Worm (Caenorhabditis elegans) whole organism, L1 larva: ENCODE measurements around the gene cal-2.

ENCODE experiments used
- C16A3.4 ChIP-seq: fragments of 150-350 bp; optimal IDR thresholded peaks from 2 replicates; lab custom pipeline; 2014; ENCODE audit warnings: missing biosample characterization, missing genetic modification characterization
- F16B12.6 ChIP-seq: fragments of 150-350 bp; optimal IDR thresholded peaks from 2 replicates; lab custom pipeline; 2014; ENCODE audit warnings: missing biosample characterization, missing genetic modification characterization
- aha-1 ChIP-seq: fragments of 150-350 bp; optimal IDR thresholded peaks from 2 replicates; lab custom pipeline; 2014; ENCODE audit warnings: missing biosample characterization, missing genetic modification characterization
- alr-1 ChIP-seq: fragments of 200-800 bp; sonication (Bioruptor generic); optimal IDR thresholded peaks from 2 replicates; lab custom pipeline; 2018; ENCODE audit warnings: borderline replicate concordance, mild to moderate bottlenecking, missing genetic modification characterization, missing compliant biosample characterization
- ceh-8 ChIP-seq: fragments of 200-800 bp; sonication (Bioruptor generic); optimal IDR thresholded peaks from 2 replicates; lab custom pipeline; 2018; ENCODE audit warnings: mild to moderate bottlenecking, missing genetic modification characterization, moderate library complexity, missing compliant biosample characterization
- ces-1 ChIP-seq: fragments of 150-350 bp; optimal IDR thresholded peaks from 2 replicates; lab custom pipeline; 2014; ENCODE audit warnings: missing biosample characterization, missing genetic modification reagents, missing genetic modification characterization
- dsc-1 ChIP-seq: sonication (generic microtip); optimal IDR thresholded peaks from 2 replicates; lab custom pipeline; 2016; ENCODE audit warnings: mild to moderate bottlenecking, missing genetic modification characterization, missing compliant biosample characterization
- egl-13 ChIP-seq: sonication (generic microtip); optimal IDR thresholded peaks from 2 replicates; lab custom pipeline; 2016; ENCODE audit warnings: missing genotype, missing genetic modification reagents, missing genetic modification characterization, missing compliant biosample characterization
- elt-2 ChIP-seq: sonication (generic microtip); optimal IDR thresholded peaks from 2 replicates; lab custom pipeline; 2016; ENCODE audit warnings: missing genetic modification characterization, mild to moderate bottlenecking, inconsistent platforms, missing compliant biosample characterization, missing genetic modification reagents
- elt-3 ChIP-seq, 6 experiments: fragments of 150-350 bp in 1 of 6; sonication (generic microtip); optimal IDR thresholded peaks; 2 replicates each; lab custom pipeline; 2017 to 2018; ENCODE audit warnings: missing biosample characterization in 6 of 6, missing genetic modification characterization in 6 of 6, inconsistent platforms in 1 of 6
- ets-5 ChIP-seq: fragments of 200-800 bp; sonication (Bioruptor generic); IDR thresholded peaks from 2 replicates; pipeline ENCODE4 v1.3.6; 2022; ENCODE audit warnings: missing genetic modification characterization, missing compliant biosample characterization
- fkh-10 ChIP-seq: sonication (generic microtip); optimal IDR thresholded peaks from 2 replicates; lab custom pipeline; 2017; ENCODE audit warnings: missing biosample characterization, missing genetic modification reagents, missing genetic modification characterization
- fkh-8 ChIP-seq: sonication (generic microtip); optimal IDR thresholded peaks from 2 replicates; lab custom pipeline; 2016; ENCODE audit warnings: mild to moderate bottlenecking, missing genetic modification characterization, missing compliant biosample characterization
- fos-1 ChIP-seq: fragments of 150-350 bp; optimal IDR thresholded peaks from 2 replicates; lab custom pipeline; 2014; ENCODE audit warnings: missing biosample characterization, missing genetic modification characterization
- hlh-4 ChIP-seq: sonication (generic microtip); optimal IDR thresholded peaks from 2 replicates; lab custom pipeline; 2016; ENCODE audit warnings: mild to moderate bottlenecking, missing genetic modification characterization, missing compliant biosample characterization
- hpl-2 ChIP-seq: fragments of 150-350 bp; optimal IDR thresholded peaks from 2 replicates; lab custom pipeline; 2014; ENCODE audit warnings: missing biosample characterization, missing genetic modification reagents, missing genetic modification characterization
- lin-13 ChIP-seq: fragments of 150-350 bp; optimal IDR thresholded peaks from 2 replicates; lab custom pipeline; 2014; ENCODE audit warnings: missing biosample characterization, missing genetic modification reagents, missing genetic modification characterization
- lin-14 ChIP-seq: fragments of 200-800 bp; sonication (Bioruptor generic); optimal IDR thresholded peaks from 2 replicates; lab custom pipeline; 2018; ENCODE audit warnings: mild to moderate bottlenecking, missing genetic modification characterization, moderate library complexity, missing compliant biosample characterization
- lin-15B ChIP-seq: fragments of 150-350 bp; sonication (generic microtip); optimal IDR thresholded peaks from 3 replicates; lab custom pipeline; 2014; ENCODE audit warnings: missing biosample characterization, missing genetic modification characterization
- lin-35 ChIP-seq, 2 experiments: fragments of 150-350 bp; optimal IDR thresholded peaks; 2 replicates each; lab custom pipeline; 2014; ENCODE audit warnings: missing biosample characterization in 2 of 2, missing genetic modification characterization in 2 of 2, missing genetic modification reagents in 2 of 2
- lir-3 ChIP-seq: sonication (generic microtip); optimal IDR thresholded peaks from 2 replicates; lab custom pipeline; 2016; ENCODE audit warnings: mild to moderate bottlenecking, missing genetic modification characterization, moderate library complexity, missing compliant biosample characterization; ENCODE audit not compliant: poor library complexity
- mab-9 ChIP-seq: fragments of 200-800 bp; sonication (Bioruptor generic); IDR thresholded peaks from 2 replicates; pipeline ENCODE4 v1.3.6; 2022; ENCODE audit warnings: missing genetic modification reagents, missing genetic modification characterization, missing compliant biosample characterization
- mef-2 ChIP-seq: fragments of 150-350 bp; optimal IDR thresholded peaks from 2 replicates; lab custom pipeline; 2014; ENCODE audit warnings: missing biosample characterization, missing genetic modification characterization
- mep-1 ChIP-seq: fragments of 150-350 bp; optimal IDR thresholded peaks from 2 replicates; lab custom pipeline; 2014; ENCODE audit warnings: missing biosample characterization, missing genetic modification characterization
- nhr-47 ChIP-seq: sonication (generic microtip); optimal IDR thresholded peaks from 2 replicates; lab custom pipeline; 2016; ENCODE audit warnings: mild to moderate bottlenecking, missing genetic modification characterization, moderate library complexity, missing compliant biosample characterization
- nhr-71 ChIP-seq: sonication (generic microtip); optimal IDR thresholded peaks from 2 replicates; lab custom pipeline; 2016; ENCODE audit warnings: mild to moderate bottlenecking, missing genetic modification characterization, moderate library complexity, missing compliant biosample characterization
- nhr-77 ChIP-seq: fragments of 150-350 bp; optimal IDR thresholded peaks from 2 replicates; lab custom pipeline; 2014; ENCODE audit warnings: missing biosample characterization, missing genetic modification characterization
- nhr-85 ChIP-seq: sonication (generic microtip); peaks from one replicate; lab custom pipeline; 2016; ENCODE audit warnings: missing genetic modification characterization, inconsistent platforms, missing compliant biosample characterization
- pqm-1 ChIP-seq: sonication (generic microtip); optimal IDR thresholded peaks from 3 replicates; lab custom pipeline; 2017; ENCODE audit warnings: missing biosample characterization, missing genetic modification characterization
- skn-1 ChIP-seq: fragments of 150-350 bp; optimal IDR thresholded peaks from 2 replicates; lab custom pipeline; 2014; ENCODE audit warnings: missing biosample characterization, missing genetic modification characterization
- sox-4 ChIP-seq: sonication (generic microtip); optimal IDR thresholded peaks from 2 replicates; lab custom pipeline; 2016; ENCODE audit warnings: missing genetic modification characterization, missing compliant biosample characterization
- unc-130 ChIP-seq: fragments of 150-350 bp; optimal IDR thresholded peaks from 2 replicates; lab custom pipeline; 2017; ENCODE audit warnings: missing biosample characterization, missing genetic modification characterization, inconsistent platforms
- unc-86 ChIP-seq: sonication (generic microtip); optimal IDR thresholded peaks from 2 replicates; lab custom pipeline; 2016; ENCODE audit warnings: missing genetic modification characterization, missing compliant biosample characterization
- vab-15 ChIP-seq: sonication (generic microtip); optimal IDR thresholded peaks from 2 replicates; lab custom pipeline; 2017; ENCODE audit warnings: missing genotype, mild to moderate bottlenecking, missing genetic modification characterization, missing compliant biosample characterization
- xbp-1 ChIP-seq: sonication (generic microtip); optimal IDR thresholded peaks from 2 replicates; lab custom pipeline; 2016; ENCODE audit warnings: missing genetic modification characterization, missing compliant biosample characterization

cal-2 gene

DNA sequence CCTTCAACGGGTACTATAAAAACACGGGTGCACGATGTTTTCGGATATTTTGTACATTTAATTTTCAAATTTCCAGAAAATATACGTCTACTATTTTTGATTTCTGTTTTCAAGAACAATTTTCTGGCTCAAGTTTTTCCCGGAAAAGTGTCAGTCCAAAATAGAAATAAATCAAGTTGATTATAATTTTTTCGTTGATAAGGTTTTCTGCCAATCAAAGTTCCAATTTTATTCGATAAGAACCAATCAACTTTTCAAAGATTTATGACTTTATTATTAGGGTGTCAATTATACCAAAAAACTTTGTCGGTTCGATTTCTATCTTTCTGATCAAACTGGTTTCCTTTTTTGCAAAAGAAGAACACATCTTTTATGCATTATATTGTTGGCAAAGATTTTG, 45.9 kb upstream of the cal-2 start:
- TF ChIP-seq lin-14 (peak; percentile 37), fkh-8 (tag; lab: Kevin White, UChicago) (peak; percentile 6), elt-2 (peak; percentile 10), hpl-2 (no peak)

DNA sequence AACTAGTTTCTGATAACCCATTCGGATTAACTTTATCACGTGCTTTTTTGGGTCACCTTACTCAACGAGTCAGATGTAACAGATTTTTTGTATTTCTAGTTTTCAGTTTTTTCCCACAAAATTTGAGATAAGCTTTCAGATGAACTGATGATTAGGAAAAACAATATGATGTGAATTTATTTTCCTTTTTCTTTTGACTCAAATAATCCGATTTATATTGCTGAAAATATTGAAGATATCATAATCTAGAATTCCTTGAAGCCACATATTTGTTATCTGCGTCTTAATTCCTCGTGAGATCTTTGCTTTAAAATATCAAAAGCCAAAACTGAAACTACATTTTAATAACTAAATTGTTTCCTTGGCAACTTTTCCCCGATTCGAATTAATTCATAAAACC, 43.9 kb upstream of the cal-2 start:
- TF ChIP-seq ets-5 (GFP tag; lab: Robert Waterston, UW) (no peak), C16A3.4 (no peak), nhr-85 (tag; lab: Kevin White, UChicago) (no peak), fkh-8 (tag; lab: Kevin White, UChicago) (peak; percentile 53), mef-2 (tag; lab: Kevin White, UChicago) (no peak), nhr-47 (tag; lab: Kevin White, UChicago) (peak; percentile 40), nhr-77 (tag; lab: Kevin White, UChicago) (no peak), dsc-1 (peak; percentile 82), ces-1 (GFP tag; lab: Kevin White, UChicago) (no peak), hpl-2 (no peak), mab-9 (no peak), nhr-71 (peak; percentile 36), sox-4 (tag; lab: Kevin White, UChicago) (peak; percentile 29)

DNA sequence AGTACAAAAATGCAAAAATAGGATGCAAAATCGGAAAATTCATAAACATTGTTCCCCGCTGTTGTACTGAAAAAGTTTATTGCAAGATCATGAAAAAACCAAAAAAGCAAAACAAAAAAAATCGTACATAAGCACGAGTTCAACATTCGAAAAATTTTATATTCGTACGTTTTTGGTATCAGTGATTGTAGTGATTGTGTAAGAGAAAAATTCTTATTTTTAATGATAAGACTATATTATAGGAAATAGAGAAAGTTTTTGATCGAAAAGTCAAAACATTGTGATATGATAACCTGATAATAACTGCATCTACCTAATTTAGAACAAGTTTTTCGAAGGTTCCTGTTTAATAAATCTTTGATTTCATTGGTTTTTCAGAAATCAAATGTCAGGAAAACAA, 43.2 kb upstream of the cal-2 start:
- TF ChIP-seq elt-2 (peak; percentile 1), elt-3 (tag; optimal IDR thresholded peaks at IDR 0.05; lab: Kevin White, UChicago) (peak in 1 of 6 experiments; percentile 28), xbp-1 (no peak)

DNA sequence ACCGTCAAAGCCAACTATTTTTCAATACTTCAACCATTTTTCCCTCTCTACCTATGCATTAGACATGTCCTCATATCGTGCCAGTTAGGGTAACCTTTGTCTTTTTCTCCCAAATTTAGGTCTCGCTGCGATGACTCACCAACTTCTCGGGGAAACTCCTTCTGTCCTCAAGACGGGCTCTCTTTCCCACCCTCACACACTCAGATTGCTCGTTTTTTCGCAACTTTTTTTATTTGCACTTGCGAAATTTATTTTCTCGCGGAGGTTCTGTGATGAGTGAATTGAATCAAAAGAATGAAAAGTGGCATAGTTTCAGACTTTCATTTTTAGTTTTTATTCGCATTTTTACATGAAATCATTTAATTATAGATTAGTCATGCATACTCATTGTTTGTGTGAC, 40.2 kb upstream of the cal-2 start:
- TF ChIP-seq alr-1 (tag; lab: Kevin White, UChicago), result no peak
- TF ChIP-seq egl-13 (tag; lab: Kevin White, UChicago), result no peak
- peak; percentile 31 for TF ChIP-seq lin-14
- TF ChIP-seq fos-1 (tag; lab: Kevin White, UChicago), result peak; percentile 48
- TF ChIP-seq hlh-4 (tag; lab: Kevin White, UChicago), result no peak
- no peak for TF ChIP-seq ceh-8
- no peak for TF ChIP-seq mep-1 (tag; lab: Kevin White, UChicago)
- TF ChIP-seq pqm-1, result no peak
- peak; percentile 26 for TF ChIP-seq skn-1 (tag; lab: Kevin White, UChicago)
- no peak for TF ChIP-seq xbp-1
- TF ChIP-seq lir-3 (tag; lab: Kevin White, UChicago), result no peak
- TF ChIP-seq fkh-10 (GFP tag; lab: Kevin White, UChicago), result no peak
- TF ChIP-seq lin-35 (GFP tag; optimal IDR thresholded peaks at IDR 0.05; lab: Kevin White, UChicago), result no peak
- TF ChIP-seq lin-13 (GFP tag; lab: Kevin White, UChicago), result no peak
- no peak for TF ChIP-seq nhr-47 (tag; lab: Kevin White, UChicago)
- TF ChIP-seq vab-15 (tag; lab: Kevin White, UChicago), result no peak
- TF ChIP-seq unc-86 (tag; lab: Kevin White, UChicago), result no peak
- TF ChIP-seq unc-130, result no peak
- no peak for TF ChIP-seq ets-5 (GFP tag; lab: Robert Waterston, UW)
- TF ChIP-seq C16A3.4, result no peak
- TF ChIP-seq sox-4 (tag; lab: Kevin White, UChicago), result no peak
- TF ChIP-seq, all 84 proteins: peak for 3

DNA sequence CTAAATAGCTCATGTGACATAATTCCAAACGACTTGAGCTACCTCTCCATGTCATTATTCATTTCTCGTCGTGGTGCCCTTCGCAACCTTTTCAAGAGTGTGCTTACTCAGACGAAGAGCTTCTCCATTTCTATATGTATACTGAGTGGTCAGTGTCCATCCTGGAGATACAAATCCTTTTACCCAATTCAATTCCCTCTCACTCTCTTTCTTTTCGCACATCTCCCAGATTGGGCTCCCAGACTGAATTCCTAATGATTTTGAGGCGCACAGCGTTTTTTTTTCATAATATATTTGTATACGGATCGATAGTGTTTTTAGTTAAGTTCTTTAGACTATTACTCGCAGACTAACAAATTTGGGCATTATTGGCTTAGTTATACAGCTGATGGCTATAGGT, 39.6 kb upstream of the cal-2 start:
- TF ChIP-seq pqm-1 (no peak), aha-1 (tag; lab: Kevin White, UChicago) (no peak), F16B12.6 (tag; lab: Kevin White, UChicago) (no peak), lin-14 (peak; percentile 11), lin-15B (tag; lab: Kevin White, UChicago) (no peak)
